Worm (Caenorhabditis elegans): ENCODE measurements around the gene pho-5.

Gene pho-5

ce11 chrIII:7299466-7299865 lies 13.8 kb upstream of the pho-5 start, which contains the start of the genes B0361.14 and B0361.9 (continued):
- TF ChIP-seq blmp-1 (tag; optimal IDR thresholded peaks at IDR 0.05; ENCODE audit: insufficient read depth): peak; percentile 45

- peak; percentile 13 for TF ChIP-seq ceh-16 (tag; optimal IDR thresholded peaks at IDR 0.05)
- TF ChIP-seq lin-13 (GFP tag; optimal IDR thresholded peaks at IDR 0.05): no peak
- peak; percentile 22 for TF ChIP-seq nhr-21 (tag; optimal IDR thresholded peaks at IDR 0.05)
- peak; percentile 29 for TF ChIP-seq nhr-25 (tag; optimal IDR thresholded peaks at IDR 0.05)
- TF ChIP-seq gmeb-1 (tag; optimal IDR thresholded peaks at IDR 0.05): no peak
- no peak for TF ChIP-seq unc-55 (GFP tag; optimal IDR thresholded peaks at IDR 0.05)
- TF ChIP-seq blmp-1 (tag; optimal IDR thresholded peaks at IDR 0.05; ENCODE audit: insufficient read depth): peak; percentile 16
- peak; percentile 55 for TF ChIP-seq ama-1 (optimal IDR thresholded peaks at IDR 0.05)
- TF ChIP-seq sma-9 (GFP tag; optimal IDR thresholded peaks at IDR 0.05): peak; percentile 14
- no peak for TF ChIP-seq sma-9 (tag; optimal IDR thresholded peaks at IDR 0.05)
- no peak for TF ChIP-seq egl-27 (tag; optimal IDR thresholded peaks at IDR 0.05)
Measured at ce11 chrIII:7298045-7298444, 12.4 kb upstream of the pho-5 start.

ce11 chrIII:7297045-7297680 lies 11.5 kb upstream of the pho-5 start:
- TF ChIP-seq nhr-6 (tag; optimal IDR thresholded peaks at IDR 0.05) (no peak), ztf-11 (tag; optimal IDR thresholded peaks at IDR 0.05) (no peak), unc-39 (tag; optimal IDR thresholded peaks at IDR 0.05) (no peak), unc-62 (GFP tag; optimal IDR thresholded peaks at IDR 0.05) (no peak), ceh-16 (tag; optimal IDR thresholded peaks at IDR 0.05) (peak; percentile 7), crh-2 (tag; optimal IDR thresholded peaks at IDR 0.05) (peak; percentile 3), aly-2 (tag; optimal IDR thresholded peaks at IDR 0.05) (no peak), ztf-1 (GFP tag; conservative IDR thresholded peaks at IDR 0.05) (no peak), snpc-4 (tag; optimal IDR thresholded peaks at IDR 0.05) (no peak), mbf-1 (tag; optimal IDR thresholded peaks at IDR 0.05) (no peak), skn-1 (tag; optimal IDR thresholded peaks at IDR 0.05) (no peak), nhr-129 (tag; optimal IDR thresholded peaks at IDR 0.05) (no peak), lin-11 (tag; optimal IDR thresholded peaks at IDR 0.05) (no peak), blmp-1 (tag; optimal IDR thresholded peaks at IDR 0.05; ENCODE audit: insufficient read depth) (peak; percentile 16), sma-3 (GFP tag; optimal IDR thresholded peaks at IDR 0.05) (peak; percentile 45), peb-1 (tag; optimal IDR thresholded peaks at IDR 0.05) (no peak), nhr-77 (tag; optimal IDR thresholded peaks at IDR 0.05) (no peak), R02D3.7 (tag; optimal IDR thresholded peaks at IDR 0.05) (no peak), sma-9 (GFP tag; optimal IDR thresholded peaks at IDR 0.05) (peak; percentile 71), sma-9 (tag; optimal IDR thresholded peaks at IDR 0.05) (no peak), nhr-25 (tag; optimal IDR thresholded peaks at IDR 0.05) (peak; percentile 52), F13H6.1 (tag; optimal IDR thresholded peaks at IDR 0.05) (no peak), C34F6.9 (tag; optimal IDR thresholded peaks at IDR 0.05) (no peak), nhr-12 (tag; optimal IDR thresholded peaks at IDR 0.05) (no peak), nhr-10 (tag; optimal IDR thresholded peaks at IDR 0.05) (peak; percentile 28), ztf-4 (tag; optimal IDR thresholded peaks at IDR 0.05) (no peak), lsy-2 (tag; optimal IDR thresholded peaks at IDR 0.05) (no peak), nhr-21 (tag; optimal IDR thresholded peaks at IDR 0.05) (peak; percentile 10), lin-39 (tag; optimal IDR thresholded peaks at IDR 0.05) (no peak)

- TF ChIP-seq lsy-2 (tag; optimal IDR thresholded peaks at IDR 0.05): peak in 1 of 2 experiments; percentile 13
- no peak for TF ChIP-seq nhr-23 (tag; optimal IDR thresholded peaks at IDR 0.05)
- TF ChIP-seq sma-9 (GFP tag; optimal IDR thresholded peaks at IDR 0.05): no peak
- TF ChIP-seq sma-9 (tag; optimal IDR thresholded peaks at IDR 0.05): no peak
- TF ChIP-seq blmp-1 (tag; optimal IDR thresholded peaks at IDR 0.05; ENCODE audit: insufficient read depth): peak; percentile 7
- peak; percentile 56 for TF ChIP-seq crh-2 (tag; optimal IDR thresholded peaks at IDR 0.05)
- TF ChIP-seq nhr-21 (tag; optimal IDR thresholded peaks at IDR 0.05): no peak
- peak; percentile 52 for TF ChIP-seq sem-4 (tag; optimal IDR thresholded peaks at IDR 0.05)
- TF ChIP-seq nhr-25 (tag; optimal IDR thresholded peaks at IDR 0.05): peak; percentile 69
Measured at ce11 chrIII:7296092-7296668, 10.5 kb upstream of the pho-5 start.
